Worm (Caenorhabditis elegans) whole organism, late embryonic: ENCODE data around the gene T25D1.2.

Experiments
- C08G9.2 ChIP-seq: sonication (generic microtip); optimal IDR thresholded peaks from 2 replicates; lab custom pipeline; 2016; ENCODE audit warnings: mild to moderate bottlenecking, missing genetic modification characterization, moderate library complexity, missing compliant biosample characterization
- C38D4.7 ChIP-seq: fragments of 200-800 bp; sonication (Bioruptor generic); optimal IDR thresholded peaks from 2 replicates; lab custom pipeline; 2018; ENCODE audit warnings: mild to moderate bottlenecking, missing genetic modification characterization, moderate library complexity, missing compliant biosample characterization
- K02D7.2 ChIP-seq: sonication (generic microtip); optimal IDR thresholded peaks from 2 replicates; lab custom pipeline; 2017; ENCODE audit warnings: mild to moderate bottlenecking, missing genetic modification characterization, missing compliant biosample characterization
- K09A11.1 ChIP-seq: sonication (generic microtip); optimal IDR thresholded peaks from 2 replicates; lab custom pipeline; 2017; ENCODE audit warnings: antibody characterized with exemption, mild to moderate bottlenecking, missing genetic modification characterization, missing compliant biosample characterization; ENCODE audit not compliant: insufficient read depth
- T23F11.4 ChIP-seq: fragments of 200-800 bp; sonication (Bioruptor generic); optimal IDR thresholded peaks from 2 replicates; lab custom pipeline; 2018; ENCODE audit warnings: mild to moderate bottlenecking, missing genetic modification characterization, missing compliant biosample characterization
- Y22D7AL.16 ChIP-seq: sonication (generic microtip); optimal IDR thresholded peaks from 2 replicates; lab custom pipeline; 2016; ENCODE audit warnings: missing genetic modification characterization, missing compliant biosample characterization
- ama-1 ChIP-seq: fragments of 150-350 bp; optimal IDR thresholded peaks from 2 replicates; lab custom pipeline; 2014
- ceh-14 ChIP-seq: sonication (generic microtip); optimal IDR thresholded peaks from 2 replicates; lab custom pipeline; 2016; ENCODE audit warnings: missing genotype, missing genetic modification characterization, missing compliant biosample characterization
- ceh-19 ChIP-seq: fragments of 200-800 bp; sonication (Bioruptor generic); optimal IDR thresholded peaks from 2 replicates; lab custom pipeline; 2018; ENCODE audit warnings: mild to moderate bottlenecking, missing genetic modification characterization, missing compliant biosample characterization
- ceh-24 ChIP-seq: sonication (generic microtip); optimal IDR thresholded peaks from 2 replicates; lab custom pipeline; 2016; ENCODE audit warnings: mild to moderate bottlenecking, missing genetic modification characterization, missing compliant biosample characterization
- ceh-31 ChIP-seq: sonication (generic microtip); optimal IDR thresholded peaks from 2 replicates; lab custom pipeline; 2016; ENCODE audit warnings: missing genetic modification characterization, missing compliant biosample characterization
- ceh-48 ChIP-seq: sonication (generic microtip); optimal IDR thresholded peaks from 2 replicates; lab custom pipeline; 2016; ENCODE audit warnings: missing genetic modification characterization, inconsistent platforms, missing compliant biosample characterization
- ceh-6 ChIP-seq: fragments of 200-800 bp; sonication (Bioruptor generic); optimal IDR thresholded peaks from 2 replicates; lab custom pipeline; 2018; ENCODE audit warnings: mild to moderate bottlenecking, missing genetic modification characterization, missing compliant biosample characterization
- ceh-9 ChIP-seq: sonication (generic microtip); optimal IDR thresholded peaks from 2 replicates; lab custom pipeline; 2016; ENCODE audit warnings: mild to moderate bottlenecking, missing genetic modification characterization, inconsistent platforms, missing compliant biosample characterization
- elt-2 ChIP-seq: sonication (generic microtip); optimal IDR thresholded peaks from 2 replicates; lab custom pipeline; 2016; ENCODE audit warnings: missing genetic modification reagents, missing genetic modification characterization, missing compliant biosample characterization
- elt-4 ChIP-seq: sonication (generic microtip); optimal IDR thresholded peaks from 2 replicates; lab custom pipeline; 2016; ENCODE audit warnings: missing genetic modification characterization, missing compliant biosample characterization
- ets-4 ChIP-seq: sonication (generic microtip); optimal IDR thresholded peaks from 2 replicates; lab custom pipeline; 2016; ENCODE audit warnings: missing genetic modification characterization, missing compliant biosample characterization
- fax-1 ChIP-seq: sonication (generic microtip); optimal IDR thresholded peaks from 2 replicates; lab custom pipeline; 2016; ENCODE audit warnings: missing genotype, missing genetic modification characterization, missing compliant biosample characterization
- fkh-10 ChIP-seq: fragments of 150-350 bp; optimal IDR thresholded peaks from 2 replicates; lab custom pipeline; 2014; ENCODE audit warnings: missing biosample characterization, missing genetic modification reagents, missing genetic modification characterization
- hlh-15 ChIP-seq: sonication (generic microtip); optimal IDR thresholded peaks from 2 replicates; lab custom pipeline; 2016; ENCODE audit warnings: missing genetic modification characterization, missing compliant biosample characterization
- hlh-30 ChIP-seq: sonication (generic microtip); optimal IDR thresholded peaks from 2 replicates; lab custom pipeline; 2017; ENCODE audit warnings: antibody characterized with exemption, missing genetic modification characterization, missing compliant biosample characterization; ENCODE audit not compliant: insufficient read depth
- hlh-6 ChIP-seq: sonication (generic microtip); optimal IDR thresholded peaks from 2 replicates; lab custom pipeline; 2016; ENCODE audit warnings: missing genotype, missing genetic modification characterization, missing compliant biosample characterization
- hlh-8 ChIP-seq: sonication (generic microtip); optimal IDR thresholded peaks from 2 replicates; lab custom pipeline; 2016; ENCODE audit warnings: missing genotype, missing genetic modification characterization, missing compliant biosample characterization
- lim-6 ChIP-seq: sonication (generic microtip); optimal IDR thresholded peaks from 2 replicates; lab custom pipeline; 2016; ENCODE audit warnings: missing genetic modification characterization, missing compliant biosample characterization
- nfya-1 ChIP-seq: sonication (generic microtip); optimal IDR thresholded peaks from 2 replicates; lab custom pipeline; 2017; ENCODE audit warnings: missing genetic modification characterization, mild to moderate bottlenecking, missing compliant biosample characterization, antibody characterized with exemption, moderate library complexity
- nhr-232 ChIP-seq: sonication (generic microtip); optimal IDR thresholded peaks from 2 replicates; lab custom pipeline; 2016; ENCODE audit warnings: missing genetic modification characterization, missing compliant biosample characterization
- npax-4 ChIP-seq: sonication (generic microtip); optimal IDR thresholded peaks from 2 replicates; lab custom pipeline; 2016; ENCODE audit warnings: missing genetic modification characterization, missing compliant biosample characterization
- odd-2 ChIP-seq: sonication (generic microtip); optimal IDR thresholded peaks from 2 replicates; lab custom pipeline; 2017; ENCODE audit warnings: antibody characterized with exemption, mild to moderate bottlenecking, missing genetic modification characterization, missing compliant biosample characterization
- pag-3 ChIP-seq: sonication (generic microtip); optimal IDR thresholded peaks from 2 replicates; lab custom pipeline; 2016; ENCODE audit warnings: missing compliant biosample characterization, missing genetic modification characterization, borderline replicate concordance
- pat-9 ChIP-seq: fragments of 200-800 bp; sonication (Bioruptor generic); optimal IDR thresholded peaks from 2 replicates; lab custom pipeline; 2018; ENCODE audit warnings: mild to moderate bottlenecking, missing genetic modification characterization, moderate library complexity, missing compliant biosample characterization
- pha-2 ChIP-seq: sonication (generic microtip); optimal IDR thresholded peaks from 2 replicates; lab custom pipeline; 2017; ENCODE audit warnings: mild to moderate bottlenecking, missing genetic modification characterization, missing compliant biosample characterization
- pha-4 ChIP-seq: fragments of 150-350 bp; optimal IDR thresholded peaks from 2 replicates; lab custom pipeline; 2018; ENCODE audit warnings: missing biosample characterization, missing genetic modification reagents, missing genetic modification characterization
- pqm-1 ChIP-seq: sonication (generic microtip); optimal IDR thresholded peaks from 2 replicates; lab custom pipeline; 2016; ENCODE audit warnings: missing genetic modification characterization, missing compliant biosample characterization
- rnt-1 ChIP-seq: sonication (generic microtip); optimal IDR thresholded peaks from 2 replicates; lab custom pipeline; 2016; ENCODE audit warnings: missing genetic modification characterization, missing compliant biosample characterization
- tbx-2 ChIP-seq: sonication (generic microtip); optimal IDR thresholded peaks from 2 replicates; lab custom pipeline; 2016; ENCODE audit warnings: missing genetic modification characterization, missing compliant biosample characterization
- tbx-7 ChIP-seq: sonication (generic microtip); optimal IDR thresholded peaks from 2 replicates; lab custom pipeline; 2016; ENCODE audit warnings: missing genotype, missing genetic modification characterization, missing compliant biosample characterization
- ttx-3 ChIP-seq: sonication (generic microtip); optimal IDR thresholded peaks from 2 replicates; lab custom pipeline; 2016; ENCODE audit warnings: missing genetic modification reagents, missing genetic modification characterization, missing compliant biosample characterization
- unc-3 ChIP-seq, 2 experiments: fragments of 200-800 bp in 1 of 2; sonication (Bioruptor generic) in 1 of 2; sonication (generic microtip) in 1 of 2; conservative IDR thresholded peaks in 1 of 2; optimal IDR thresholded peaks in 1 of 2; 2 replicates each; pipeline versions ENCODE4 v1.3.6 to Lab custom; 2016 to 2022; ENCODE audit warnings: missing compliant biosample characterization in 2 of 2, missing genetic modification characterization in 2 of 2, missing genetic modification reagents in 1 of 2
- unc-55 ChIP-seq: sonication (generic microtip); optimal IDR thresholded peaks from 2 replicates; lab custom pipeline; 2017; ENCODE audit warnings: missing biosample characterization, missing genetic modification reagents, missing genetic modification characterization
- zip-5 ChIP-seq: sonication (generic microtip); optimal IDR thresholded peaks from 2 replicates; lab custom pipeline; 2016; ENCODE audit warnings: missing genetic modification characterization, missing compliant biosample characterization
- ztf-16 ChIP-seq: sonication (generic microtip); optimal IDR thresholded peaks from 2 replicates; lab custom pipeline; 2017; ENCODE audit warnings: missing genetic modification characterization, missing compliant biosample characterization

Gene T25D1.2

DNA sequence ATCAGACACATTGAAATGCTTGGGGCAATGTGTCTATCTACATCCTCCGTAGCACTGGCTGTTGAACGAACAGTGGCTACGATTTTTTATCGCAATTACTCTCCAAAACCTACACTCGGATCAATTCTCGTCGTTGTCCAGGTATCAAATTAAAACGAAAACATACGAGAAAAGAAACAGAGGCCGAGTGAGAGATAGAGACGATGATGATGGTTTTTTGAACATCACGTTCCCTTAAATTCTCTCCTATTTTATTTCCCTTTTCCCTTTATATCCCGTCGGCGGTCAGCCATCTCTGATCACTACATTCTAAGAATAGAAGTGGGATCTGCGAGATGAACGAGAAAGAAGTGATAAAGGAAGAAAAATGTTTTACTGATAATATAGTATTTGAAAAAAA, 44.0 kb downstream of the T25D1.2 start:
- TF ChIP-seq unc-55 (no peak), ceh-9 (tag; lab: Kevin White, UChicago) (no peak), T23F11.4 (no peak)

DNA sequence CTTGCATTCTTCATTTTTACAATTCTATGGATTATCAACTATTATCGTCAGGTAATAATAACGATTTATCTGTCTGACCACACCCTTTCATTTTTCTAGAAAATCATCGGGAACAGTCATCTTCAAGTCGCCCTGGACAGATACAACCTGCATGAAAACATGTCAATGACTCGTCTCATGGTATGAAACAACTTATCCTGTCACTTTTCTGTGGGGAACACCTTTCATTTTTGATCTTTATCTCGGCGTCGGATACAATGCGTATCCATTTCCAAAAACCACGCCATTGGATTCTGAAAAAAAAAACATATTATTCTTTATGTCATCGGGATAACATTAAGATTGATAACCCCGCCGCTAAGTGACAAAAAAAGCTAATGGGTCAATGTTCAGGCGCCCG, 45.5 kb downstream of the T25D1.2 start:
- TF ChIP-seq K09A11.1 (tag; lab: Kevin White, UChicago) = no peak
- no peak for TF ChIP-seq C38D4.7 (GFP tag; lab: Kevin White, UChicago)
- TF ChIP-seq K02D7.2 (tag; lab: Kevin White, UChicago) = no peak
- no peak for TF ChIP-seq ceh-48
- TF ChIP-seq C08G9.2 (tag; lab: Kevin White, UChicago) = no peak
- TF ChIP-seq ttx-3 = no peak
- no peak for TF ChIP-seq hlh-6 (tag; lab: Kevin White, UChicago)
- no peak for TF ChIP-seq Y22D7AL.16
- TF ChIP-seq hlh-30 (tag; lab: Kevin White, UChicago) = no peak
- no peak for TF ChIP-seq nhr-232
- no peak for TF ChIP-seq ama-1 (lab: Kevin White, UChicago)
- no peak for TF ChIP-seq nfya-1 (tag; lab: Kevin White, UChicago)
- no peak for TF ChIP-seq ceh-6
- no peak for TF ChIP-seq ceh-24
- TF ChIP-seq ceh-14 (tag; lab: Kevin White, UChicago) = no peak
- no peak for TF ChIP-seq tbx-7 (tag; lab: Kevin White, UChicago)
- TF ChIP-seq npax-4 (tag; lab: Kevin White, UChicago) = no peak
- TF ChIP-seq tbx-2 = no peak

DNA sequence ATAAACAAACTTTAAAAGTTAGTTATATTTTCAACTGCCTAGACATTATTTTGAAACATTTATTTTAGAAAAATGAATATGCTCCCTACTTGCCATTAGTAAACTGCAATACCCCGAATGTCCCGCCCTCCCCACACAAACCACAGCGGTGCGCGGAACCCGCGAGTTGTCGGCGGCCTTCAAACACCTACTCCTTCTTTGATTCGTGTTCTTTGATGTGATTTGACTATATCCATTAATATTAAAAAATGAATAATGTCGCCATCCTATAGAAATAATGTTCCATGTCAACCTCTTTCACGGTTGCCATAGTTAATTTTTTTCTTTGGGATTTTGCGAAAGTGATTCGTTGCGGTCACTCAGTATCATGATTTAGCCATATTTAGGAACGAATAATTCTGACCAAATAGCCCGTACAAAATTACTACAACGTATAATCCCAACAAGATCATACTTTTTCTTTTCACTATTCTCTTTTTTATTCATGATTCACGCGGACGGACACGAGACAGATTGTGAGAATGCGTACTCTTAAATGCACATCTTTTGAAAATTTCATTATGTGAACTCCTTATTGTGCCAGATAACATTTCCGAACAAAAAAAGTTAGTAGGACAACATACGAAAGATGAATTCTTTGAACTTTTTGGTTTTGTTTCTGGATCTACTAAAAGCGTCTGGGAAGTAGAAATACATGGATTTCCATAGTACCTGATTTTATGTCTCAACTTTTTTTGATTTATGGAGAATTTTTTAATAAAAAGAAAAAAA, 49.3 kb downstream of the T25D1.2 start:
- TF ChIP-seq pag-3 (no peak), Y22D7AL.16 (no peak), pha-4 (tag; lab: Kevin White, UChicago) (no peak), odd-2 (tag; lab: Kevin White, UChicago) (no peak), ceh-19 (GFP tag; lab: Kevin White, UChicago) (no peak), pha-2 (tag; lab: Kevin White, UChicago) (no peak), unc-3 (GFP tag; conservative IDR thresholded peaks at IDR 0.05; lab: Robert Waterston, UW) (no peak), unc-3 (tag; optimal IDR thresholded peaks at IDR 0.05; lab: Kevin White, UChicago) (no peak), fax-1 (tag; lab: Kevin White, UChicago) (no peak), ztf-16 (tag; lab: Kevin White, UChicago) (no peak), pqm-1 (tag; lab: Kevin White, UChicago) (no peak), npax-4 (tag; lab: Kevin White, UChicago) (no peak)

DNA sequence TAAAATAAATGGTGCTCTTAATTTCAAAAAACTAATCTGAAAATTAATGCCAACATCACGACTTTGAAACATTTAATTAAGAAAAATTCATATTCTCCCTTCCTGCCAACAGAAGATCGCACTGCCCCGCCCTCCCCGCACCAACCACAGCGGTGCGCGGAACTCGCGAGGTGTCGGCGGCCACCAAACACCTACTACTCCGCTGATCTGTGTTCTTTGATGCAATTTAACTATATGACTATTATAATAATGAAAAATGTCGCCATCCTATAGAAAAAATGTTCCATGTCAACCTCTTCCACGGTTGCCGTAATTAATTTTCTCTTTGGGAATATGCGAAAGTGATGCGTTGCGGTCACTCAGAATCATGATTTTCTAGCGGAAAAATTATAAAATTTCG, 50.4 kb downstream of the T25D1.2 start:
- no peak for TF ChIP-seq hlh-30 (tag; lab: Kevin White, UChicago)
- no peak for TF ChIP-seq ttx-3
- TF ChIP-seq hlh-8 (tag; lab: Kevin White, UChicago) = no peak

DNA sequence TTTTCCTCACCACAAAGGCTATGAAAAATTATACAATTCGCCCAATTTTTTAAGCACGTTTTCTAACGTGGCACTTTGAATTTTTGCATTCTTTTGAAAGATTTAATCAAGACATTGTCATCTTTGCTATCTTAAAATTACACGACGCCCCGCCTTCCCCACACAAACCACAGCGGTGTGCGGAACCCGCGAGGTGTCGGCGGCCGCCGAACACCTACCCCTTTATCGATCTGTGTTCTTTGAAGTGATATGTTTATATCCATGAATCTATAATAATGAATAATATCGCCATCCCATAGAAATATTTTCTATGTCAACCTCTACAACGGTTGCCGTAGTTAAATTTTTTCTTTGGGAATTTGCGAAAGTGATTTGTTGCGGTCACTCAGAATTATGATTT, 51.0 kb downstream of the T25D1.2 start:
- no peak for TF ChIP-seq fkh-10 (GFP tag; lab: Kevin White, UChicago)
- TF ChIP-seq zip-5 (tag; lab: Kevin White, UChicago) = no peak
- no peak for TF ChIP-seq unc-55
- TF ChIP-seq ceh-14 (tag; lab: Kevin White, UChicago) = no peak
- no peak for TF ChIP-seq elt-4 (tag; lab: Kevin White, UChicago)
- no peak for TF ChIP-seq T23F11.4
- no peak for TF ChIP-seq lim-6 (tag; lab: Kevin White, UChicago)
- no peak for TF ChIP-seq rnt-1 (tag; lab: Kevin White, UChicago)
- no peak for TF ChIP-seq unc-3 (GFP tag; conservative IDR thresholded peaks at IDR 0.05; lab: Robert Waterston, UW)
- no peak for TF ChIP-seq unc-3 (tag; optimal IDR thresholded peaks at IDR 0.05; lab: Kevin White, UChicago)
- TF ChIP-seq ceh-9 (tag; lab: Kevin White, UChicago) = no peak
- no peak for TF ChIP-seq pat-9
- TF ChIP-seq ceh-31 (tag; lab: Kevin White, UChicago) = no peak
- TF ChIP-seq ets-4 (tag; lab: Kevin White, UChicago) = no peak
- TF ChIP-seq elt-2 (tag; lab: Kevin White, UChicago) = no peak
- TF ChIP-seq odd-2 (tag; lab: Kevin White, UChicago) = no peak
- no peak for TF ChIP-seq hlh-15
